Worm (Caenorhabditis elegans): ENCODE measurements around the gene asp-9.

The asp-9 gene

ce11 chrIV:6217066-6217465 lies 31.4 kb downstream of the asp-9 start, which contains the start of gene C49A9.9:
Gene C49A9.9 (plus strand): TSS chrIV:6217372.
- no peak for TF ChIP-seq ztf-23 (GFP tag; IDR thresholded peaks at IDR 0.05)

- no peak for TF ChIP-seq ztf-29 (GFP tag; IDR thresholded peaks at IDR 0.05)
- no peak for TF ChIP-seq ztf-23 (GFP tag; IDR thresholded peaks at IDR 0.05)
- TF ChIP-seq cog-1 (tag; optimal IDR thresholded peaks at IDR 0.05): no peak
- TF ChIP-seq tab-1 (GFP tag; IDR thresholded peaks at IDR 0.05): no peak
- TF ChIP-seq med-1 (GFP tag; optimal IDR thresholded peaks at IDR 0.05; ENCODE audit: insufficient read depth): no peak
- TF ChIP-seq ref-1 (GFP tag; conservative IDR thresholded peaks at IDR 0.05): no peak
- TF ChIP-seq T22C8.4 (GFP tag; IDR thresholded peaks at IDR 0.05): no peak
- no peak for TF ChIP-seq klf-2 (GFP tag; conservative IDR thresholded peaks at IDR 0.05)
- TF ChIP-seq flt-1 (GFP tag; IDR thresholded peaks at IDR 0.05): no peak
These were observed 31.8 kb downstream of the asp-9 start for ce11 chrIV:6217503-6217902.

DNA sequence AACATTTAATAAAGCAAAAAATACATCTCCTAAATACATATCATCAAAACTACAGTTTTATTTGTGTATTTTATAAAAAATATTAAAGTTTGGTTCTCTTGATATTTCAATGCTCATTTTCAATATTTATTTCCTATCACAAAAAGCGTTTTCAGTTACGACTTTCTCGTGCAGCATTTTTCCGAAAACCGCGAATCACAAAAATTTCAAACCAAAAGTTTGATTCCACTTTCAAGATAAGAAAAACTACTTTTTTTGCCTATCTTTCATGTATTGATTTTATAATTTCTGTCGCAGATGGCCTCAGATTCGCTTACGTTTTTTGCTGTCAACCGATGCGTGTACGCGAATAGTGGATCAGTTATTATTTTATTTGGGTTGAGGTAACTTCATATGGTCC lies 33.7 kb downstream of the asp-9 start, which contains the start of gene C49A9.4:
C49A9.4 (plus strand) TSS at position 265 of the 400 bp plus-strand sequence.
- no peak for TF ChIP-seq T22C8.4 (GFP tag; IDR thresholded peaks at IDR 0.05)
- no peak for TF ChIP-seq ztf-23 (GFP tag; IDR thresholded peaks at IDR 0.05)
- TF ChIP-seq cog-1 (tag; optimal IDR thresholded peaks at IDR 0.05): no peak
- no peak for TF ChIP-seq tab-1 (GFP tag; IDR thresholded peaks at IDR 0.05)
- no peak for TF ChIP-seq ztf-29 (GFP tag; IDR thresholded peaks at IDR 0.05)
- no peak for TF ChIP-seq flt-1 (GFP tag; IDR thresholded peaks at IDR 0.05)
- no peak for TF ChIP-seq klf-2 (GFP tag; conservative IDR thresholded peaks at IDR 0.05)
- no peak for TF ChIP-seq med-1 (GFP tag; optimal IDR thresholded peaks at IDR 0.05; ENCODE audit: insufficient read depth)
- TF ChIP-seq ref-1 (GFP tag; conservative IDR thresholded peaks at IDR 0.05): no peak

DNA sequence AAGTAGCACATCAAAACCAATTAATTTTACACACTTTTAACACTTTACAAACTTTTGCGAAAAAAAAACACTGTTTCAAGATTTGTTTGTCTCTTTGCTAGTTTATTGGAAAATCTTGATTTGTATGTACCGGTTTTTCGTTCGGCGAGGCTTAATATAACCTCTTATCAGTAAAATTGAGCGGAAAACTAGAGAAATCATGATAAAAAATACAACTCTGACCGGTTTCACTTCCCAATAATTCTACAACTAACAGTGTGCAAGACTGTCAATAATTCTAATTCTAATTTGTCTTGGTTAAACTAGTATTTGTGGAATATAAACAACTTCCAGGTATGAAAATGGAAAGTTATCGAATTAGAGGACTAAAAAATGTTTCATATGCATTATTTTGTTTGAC lies 36.2 kb downstream of the asp-9 start, which contains the start of gene C49A9.3:
C49A9.3 (plus strand) TSS at position 212 of the 400 bp plus-strand sequence.
- TF ChIP-seq klf-2 (GFP tag; conservative IDR thresholded peaks at IDR 0.05) (no peak), T22C8.4 (GFP tag; IDR thresholded peaks at IDR 0.05) (no peak), tab-1 (GFP tag; IDR thresholded peaks at IDR 0.05) (no peak), ztf-23 (GFP tag; IDR thresholded peaks at IDR 0.05) (no peak), med-1 (GFP tag; optimal IDR thresholded peaks at IDR 0.05; ENCODE audit: insufficient read depth) (no peak)

- no peak for TF ChIP-seq ref-1 (GFP tag; conservative IDR thresholded peaks at IDR 0.05)
- TF ChIP-seq ztf-23 (GFP tag; IDR thresholded peaks at IDR 0.05): no peak
- no peak for TF ChIP-seq tab-1 (GFP tag; IDR thresholded peaks at IDR 0.05)
- no peak for TF ChIP-seq klf-2 (GFP tag; conservative IDR thresholded peaks at IDR 0.05)
- no peak for TF ChIP-seq T22C8.4 (GFP tag; IDR thresholded peaks at IDR 0.05)
- TF ChIP-seq med-1 (GFP tag; optimal IDR thresholded peaks at IDR 0.05; ENCODE audit: insufficient read depth): no peak
- no peak for TF ChIP-seq cog-1 (tag; optimal IDR thresholded peaks at IDR 0.05)
- TF ChIP-seq ztf-29 (GFP tag; IDR thresholded peaks at IDR 0.05): no peak
These were observed 39.5 kb downstream of the asp-9 start, which contains the start of gene C49A9.2 for ce11 chrIV:6225143-6225542. Gene C49A9.2 (plus strand): TSS chrIV:6225443.

ce11 chrIV:6227974-6228373 lies 42.3 kb downstream of the asp-9 start, which contains the start of gene C49A9.1:
Gene C49A9.1 (plus strand): TSS chrIV:6228190.
- TF ChIP-seq tab-1 (GFP tag; IDR thresholded peaks at IDR 0.05): no peak
- no peak for TF ChIP-seq flt-1 (GFP tag; IDR thresholded peaks at IDR 0.05)
- no peak for TF ChIP-seq ref-1 (GFP tag; conservative IDR thresholded peaks at IDR 0.05)
- TF ChIP-seq ztf-29 (GFP tag; IDR thresholded peaks at IDR 0.05): no peak
- no peak for TF ChIP-seq cog-1 (tag; optimal IDR thresholded peaks at IDR 0.05)
- TF ChIP-seq med-1 (GFP tag; optimal IDR thresholded peaks at IDR 0.05; ENCODE audit: insufficient read depth): no peak
- TF ChIP-seq T22C8.4 (GFP tag; IDR thresholded peaks at IDR 0.05): no peak
- no peak for TF ChIP-seq ztf-23 (GFP tag; IDR thresholded peaks at IDR 0.05)

- TF ChIP-seq med-1 (GFP tag; optimal IDR thresholded peaks at IDR 0.05; ENCODE audit: insufficient read depth) (no peak), ztf-29 (GFP tag; IDR thresholded peaks at IDR 0.05) (no peak), ztf-23 (GFP tag; IDR thresholded peaks at IDR 0.05) (no peak), T22C8.4 (GFP tag; IDR thresholded peaks at IDR 0.05) (no peak), klf-2 (GFP tag; conservative IDR thresholded peaks at IDR 0.05) (no peak), tab-1 (GFP tag; IDR thresholded peaks at IDR 0.05) (no peak), cog-1 (tag; optimal IDR thresholded peaks at IDR 0.05) (no peak), ref-1 (GFP tag; conservative IDR thresholded peaks at IDR 0.05) (no peak), flt-1 (GFP tag; IDR thresholded peaks at IDR 0.05) (no peak)
These were observed 44.9 kb downstream of the asp-9 start, which contains the start of gene F58F9.4 for ce11 chrIV:6230560-6231073. Gene F58F9.4 (plus strand): TSS chrIV:6231023.

- no peak for TF ChIP-seq ref-1 (GFP tag; conservative IDR thresholded peaks at IDR 0.05)
- no peak for TF ChIP-seq klf-2 (GFP tag; conservative IDR thresholded peaks at IDR 0.05)
- no peak for TF ChIP-seq flt-1 (GFP tag; IDR thresholded peaks at IDR 0.05)
- TF ChIP-seq cog-1 (tag; optimal IDR thresholded peaks at IDR 0.05): no peak
- no peak for TF ChIP-seq ztf-23 (GFP tag; IDR thresholded peaks at IDR 0.05)
- no peak for TF ChIP-seq ztf-29 (GFP tag; IDR thresholded peaks at IDR 0.05)
- no peak for TF ChIP-seq tab-1 (GFP tag; IDR thresholded peaks at IDR 0.05)
- no peak for TF ChIP-seq med-1 (GFP tag; optimal IDR thresholded peaks at IDR 0.05; ENCODE audit: insufficient read depth)
- no peak for TF ChIP-seq T22C8.4 (GFP tag; IDR thresholded peaks at IDR 0.05)
These were observed 47.1 kb downstream of the asp-9 start, which contains the start of gene F58F9.3 for ce11 chrIV:6232769-6233290. Gene F58F9.3 (plus strand): TSS chrIV:6233240.

ce11 chrIV:6237508-6238227 lies 52.0 kb downstream of the asp-9 start, which contains the start of the genes F58F9.6 and F58F9.8:
Gene F58F9.6 (minus strand): TSS chrIV:6237608.
Gene F58F9.8 (plus strand): TSS chrIV:6238177.
- TF ChIP-seq tab-1 (GFP tag; IDR thresholded peaks at IDR 0.05) (no peak), ztf-23 (GFP tag; IDR thresholded peaks at IDR 0.05) (no peak), ref-1 (GFP tag; conservative IDR thresholded peaks at IDR 0.05) (no peak), flt-1 (GFP tag; IDR thresholded peaks at IDR 0.05) (no peak), med-1 (GFP tag; optimal IDR thresholded peaks at IDR 0.05; ENCODE audit: insufficient read depth) (no peak), T22C8.4 (GFP tag; IDR thresholded peaks at IDR 0.05) (no peak), klf-2 (GFP tag; conservative IDR thresholded peaks at IDR 0.05) (no peak), cog-1 (tag; optimal IDR thresholded peaks at IDR 0.05) (no peak), ztf-29 (GFP tag; IDR thresholded peaks at IDR 0.05) (no peak)
